Worm (Caenorhabditis elegans): ENCODE data around the gene clec-117.

ce11 chrII:278636-279035, 18.2 kb downstream of the clec-117 start, which contains the start of gene B0432.8:
- TF ChIP-seq hlh-17 (GFP tag; optimal IDR thresholded peaks at IDR 0.05; ENCODE audit: borderline replicate concordance) (no peak), mdl-1 (tag; optimal IDR thresholded peaks at IDR 0.05) (no peak), nhr-76 (tag; optimal IDR thresholded peaks at IDR 0.05) (no peak), lsy-2 (tag; optimal IDR thresholded peaks at IDR 0.05) (no peak), elt-2 (tag; optimal IDR thresholded peaks at IDR 0.05) (no peak), pqm-1 (tag; optimal IDR thresholded peaks at IDR 0.05) (no peak), nhr-237 (tag; optimal IDR thresholded peaks at IDR 0.05) (no peak), lir-3 (tag; optimal IDR thresholded peaks at IDR 0.05; ENCODE audit: poor library complexity) (no peak), ces-1 (GFP tag; optimal IDR thresholded peaks at IDR 0.05) (no peak), elt-3 (tag; optimal IDR thresholded peaks at IDR 0.05) (no peak), zip-4 (GFP tag; optimal IDR thresholded peaks at IDR 0.05) (no peak), dpl-1 (GFP tag; optimal IDR thresholded peaks at IDR 0.05) (no peak), lin-15B (tag; optimal IDR thresholded peaks at IDR 0.05) (no peak)

All from whole organism, L1 larva.